Fruit fly (Drosophila melanogaster) whole organism, embryonic: Measurements from ENCODE around the gene Or7a.

ENCODE experiments used
- ATbp ChIP-seq: fragments of 200-800 bp; sonication (Bioruptor generic); optimal IDR thresholded peaks from 2 replicates; lab custom pipeline; 2017; ENCODE audit warnings: missing biosample characterization, mild to moderate bottlenecking, missing genetic modification characterization, missing genetic modification reagents
- Adf1 ChIP-seq: fragments of 200-800 bp; sonication (Bioruptor generic); IDR thresholded peaks from 2 replicates; pipeline ENCODE4 v1.3.6; 2022; ENCODE audit warnings: missing biosample characterization, missing genetic modification characterization
- Aef1 ChIP-seq: fragments of 200-800 bp; sonication (Bioruptor generic); IDR thresholded peaks from 3 replicates; pipeline ENCODE4 v1.3.6; 2022; ENCODE audit warnings: missing biosample characterization, missing genetic modification characterization
- B-H2 ChIP-seq: fragments of 200-800 bp; sonication (Bioruptor generic); optimal IDR thresholded peaks from 2 replicates; lab custom pipeline; 2018; ENCODE audit warnings: missing biosample characterization, mild to moderate bottlenecking, missing genetic modification characterization
- CG11560 ChIP-seq: fragments of 200-800 bp; sonication (Bioruptor generic); IDR thresholded peaks from 3 replicates; pipeline ENCODE4 v1.3.6; 2022; ENCODE audit warnings: missing biosample characterization, missing genetic modification characterization
- CG13424 ChIP-seq: fragments of 200-800 bp; sonication (Bioruptor generic); optimal IDR thresholded peaks from 2 replicates; lab custom pipeline; 2019; ENCODE audit warnings: missing biosample characterization, mild to moderate bottlenecking, missing genetic modification characterization, moderate library complexity
- CG14667 ChIP-seq: fragments of 200-800 bp; sonication (Bioruptor generic); IDR thresholded peaks from 2 replicates; pipeline ENCODE4 v1.3.6; 2022; ENCODE audit warnings: missing biosample characterization, missing genetic modification characterization
- CG14965 ChIP-seq: fragments of 200-800 bp; sonication (Bioruptor generic); optimal IDR thresholded peaks from 2 replicates; lab custom pipeline; 2016; ENCODE audit warnings: missing biosample characterization, missing genetic modification characterization, borderline replicate concordance
- CG16813 ChIP-seq: fragments of 200-800 bp; sonication (Bioruptor generic); IDR thresholded peaks from 3 replicates; pipeline ENCODE4 v1.3.6; 2022; ENCODE audit warnings: missing biosample characterization, missing genetic modification characterization; ENCODE audit not compliant: partially characterized antibody
- CG16815 ChIP-seq: fragments of 200-800 bp; sonication (Bioruptor generic); optimal IDR thresholded peaks from 3 replicates; lab custom pipeline; 2017; ENCODE audit warnings: missing biosample characterization, mild to moderate bottlenecking, missing genetic modification characterization
- CG17328 ChIP-seq: fragments of 200-800 bp; sonication (Bioruptor generic); IDR thresholded peaks from 2 replicates; pipeline ENCODE4 v1.3.6; 2022; ENCODE audit warnings: missing biosample characterization, missing genetic modification characterization
- CG18599 ChIP-seq: fragments of 200-800 bp; sonication (Bioruptor generic); optimal IDR thresholded peaks from 3 replicates; lab custom pipeline; 2017; ENCODE audit warnings: missing biosample characterization, missing genetic modification characterization, mild to moderate bottlenecking, moderate library complexity, missing genetic modification reagents
- CG2202 ChIP-seq: fragments of 200-800 bp; sonication (Bioruptor generic); optimal IDR thresholded peaks from 2 replicates; lab custom pipeline; 2018; ENCODE audit warnings: missing biosample characterization, mild to moderate bottlenecking, missing genetic modification characterization
- CG32767 ChIP-seq: fragments of 200-800 bp; sonication (Bioruptor generic); IDR thresholded peaks from 2 replicates; pipeline ENCODE4 v1.3.6; 2022; ENCODE audit warnings: missing biosample characterization, missing genetic modification characterization
- CG9797 ChIP-seq: fragments of 200-800 bp; sonication (Bioruptor generic); optimal IDR thresholded peaks from 3 replicates; lab custom pipeline; 2018; ENCODE audit warnings: missing biosample characterization, mild to moderate bottlenecking, missing genetic modification characterization
- CrebB ChIP-seq: fragments of 200-800 bp; sonication (Bioruptor generic); optimal IDR thresholded peaks from 3 replicates; lab custom pipeline; 2018; ENCODE audit warnings: missing biosample characterization, mild to moderate bottlenecking, missing genetic modification characterization
- Dek ChIP-seq: fragments of 200-800 bp; sonication (Bioruptor generic); optimal IDR thresholded peaks from 3 replicates; lab custom pipeline; 2019; ENCODE audit warnings: missing biosample characterization, mild to moderate bottlenecking, missing genetic modification characterization, moderate library complexity
- Eip74EF ChIP-seq, 2 experiments: fragments of 200-800 bp in 1 of 2; fragments of >200 bp in 1 of 2; sonication (Bioruptor generic) in 1 of 2; optimal IDR thresholded peaks; 2 replicates each; lab custom pipeline; 2017 to 2019; ENCODE audit warnings: missing biosample characterization in 2 of 2, missing genetic modification characterization in 2 of 2, mild to moderate bottlenecking in 1 of 2, moderate library complexity in 1 of 2
- Elba2 ChIP-seq: fragments of 200-800 bp; sonication (Bioruptor generic); optimal IDR thresholded peaks from 3 replicates; lab custom pipeline; 2016; ENCODE audit warnings: missing biosample characterization, missing genetic modification characterization
- Ets97D ChIP-seq: fragments of 200-800 bp; sonication (Bioruptor generic); optimal IDR thresholded peaks from 3 replicates; lab custom pipeline; 2016; ENCODE audit warnings: missing biosample characterization, missing genetic modification characterization
- Fer3 ChIP-seq: fragments of 200-800 bp; sonication (Bioruptor generic); optimal IDR thresholded peaks from 2 replicates; lab custom pipeline; 2018; ENCODE audit warnings: missing biosample characterization, mild to moderate bottlenecking, missing genetic modification characterization, moderate library complexity
- H15 ChIP-seq: fragments of 200-800 bp; sonication (Bioruptor generic); IDR thresholded peaks from 3 replicates; pipeline ENCODE4 v1.3.6; 2022; ENCODE audit warnings: missing biosample characterization, missing genetic modification characterization
- MTF-1 ChIP-seq: fragments of 200-800 bp; sonication (Bioruptor generic); optimal IDR thresholded peaks from 2 replicates; lab custom pipeline; 2018; ENCODE audit warnings: missing biosample characterization, mild to moderate bottlenecking, missing genetic modification characterization, borderline replicate concordance
- Oli ChIP-seq: fragments of 200-800 bp; sonication (Bioruptor generic); optimal IDR thresholded peaks from 2 replicates; lab custom pipeline; 2018; ENCODE audit warnings: missing biosample characterization, mild to moderate bottlenecking, missing genetic modification characterization, moderate library complexity
- Optix ChIP-seq: fragments of 200-800 bp; sonication (Bioruptor generic); IDR thresholded peaks from 3 replicates; pipeline ENCODE4 v1.3.6; 2022; ENCODE audit warnings: missing biosample characterization, missing genetic modification characterization
- Sry-δ ChIP-seq: fragments of 200-800 bp; sonication (Bioruptor generic); optimal IDR thresholded peaks from 2 replicates; lab custom pipeline; 2016; ENCODE audit warnings: missing biosample characterization, missing genetic modification characterization
- abd-A ChIP-seq: fragments of 200-800 bp; sonication (Bioruptor generic); optimal IDR thresholded peaks from 3 replicates; lab custom pipeline; 2019; ENCODE audit warnings: missing biosample characterization, mild to moderate bottlenecking, missing genetic modification characterization, moderate library complexity
- al ChIP-seq: fragments of 200-800 bp; sonication (Bioruptor generic); IDR thresholded peaks from 2 replicates; pipeline ENCODE4 v1.3.6; 2022; ENCODE audit warnings: missing biosample characterization, missing genetic modification characterization
- amos ChIP-seq: fragments of 200-800 bp; sonication (Bioruptor generic); IDR thresholded peaks from 2 replicates; pipeline ENCODE4 v1.3.6; 2022; ENCODE audit warnings: missing biosample characterization, missing genetic modification characterization; ENCODE audit not compliant: partially characterized antibody
- ato ChIP-seq: fragments of 200-800 bp; sonication (Bioruptor generic); IDR thresholded peaks from 2 replicates; pipeline ENCODE4 v1.3.6; 2022; ENCODE audit warnings: missing biosample characterization, missing genetic modification characterization; ENCODE audit not compliant: partially characterized antibody
- br ChIP-seq: fragments of >200 bp; optimal IDR thresholded peaks from 2 replicates; lab custom pipeline; 2017
- chif ChIP-seq, 2 experiments: fragments of 200-800 bp; sonication (Bioruptor generic); optimal IDR thresholded peaks; 3 replicates each; lab custom pipeline; 2016; ENCODE audit warnings: missing biosample characterization in 2 of 2, missing genetic modification characterization in 2 of 2
- corto ChIP-seq: fragments of 200-800 bp; sonication (Bioruptor generic); optimal IDR thresholded peaks from 2 replicates; lab custom pipeline; 2016; ENCODE audit warnings: missing biosample characterization, mild to moderate bottlenecking, missing genetic modification characterization, moderate library complexity
- crc ChIP-seq: fragments of 200-800 bp; sonication (Bioruptor generic); optimal IDR thresholded peaks from 2 replicates; lab custom pipeline; 2016; ENCODE audit warnings: missing biosample characterization, missing genetic modification characterization
- esg ChIP-seq: fragments of 200-800 bp; sonication (Bioruptor generic); conservative IDR thresholded peaks from 2 replicates; pipeline ENCODE4 v1.3.6; 2022; ENCODE audit warnings: missing biosample characterization, missing genetic modification characterization
- fd102C ChIP-seq: fragments of 200-800 bp; sonication (Bioruptor generic); optimal IDR thresholded peaks from 2 replicates; lab custom pipeline; 2018; ENCODE audit warnings: missing biosample characterization, mild to moderate bottlenecking, missing genetic modification characterization, moderate library complexity
- gro ChIP-seq: fragments of 200-800 bp; sonication (Bioruptor generic); optimal IDR thresholded peaks from 2 replicates; lab custom pipeline; 2016; ENCODE audit warnings: missing biosample characterization, missing genetic modification characterization
- gsb-n ChIP-seq: fragments of 200-800 bp; sonication (Bioruptor generic); optimal IDR thresholded peaks from 3 replicates; lab custom pipeline; 2018; ENCODE audit warnings: missing biosample characterization, mild to moderate bottlenecking, missing genetic modification characterization
- ind ChIP-seq: fragments of 200-800 bp; sonication (Bioruptor generic); optimal IDR thresholded peaks from 3 replicates; lab custom pipeline; 2016; ENCODE audit warnings: missing biosample characterization, missing genetic modification characterization
- kay ChIP-seq: fragments of 200-800 bp; sonication (Bioruptor generic); optimal IDR thresholded peaks from 2 replicates; lab custom pipeline; 2016; ENCODE audit warnings: missing biosample characterization, missing genetic modification characterization
- maf-S ChIP-seq: fragments of 200-800 bp; sonication (Bioruptor generic); optimal IDR thresholded peaks from 2 replicates; lab custom pipeline; 2016; ENCODE audit warnings: missing biosample characterization, missing genetic modification characterization
- mirr ChIP-seq: fragments of 200-800 bp; sonication (Bioruptor generic); optimal IDR thresholded peaks from 3 replicates; lab custom pipeline; 2018; ENCODE audit warnings: missing biosample characterization, mild to moderate bottlenecking, missing genetic modification characterization
- oc ChIP-seq: fragments of 200-800 bp; sonication (Bioruptor generic); optimal IDR thresholded peaks from 2 replicates; lab custom pipeline; 2018; ENCODE audit warnings: missing biosample characterization, mild to moderate bottlenecking, missing genetic modification characterization, moderate library complexity
- odd ChIP-seq: fragments of 200-800 bp; sonication (Bioruptor generic); optimal IDR thresholded peaks from 2 replicates; lab custom pipeline; 2017; ENCODE audit warnings: missing biosample characterization, mild to moderate bottlenecking, missing genetic modification characterization
- pros ChIP-seq: fragments of 200-800 bp; sonication (Bioruptor generic); optimal IDR thresholded peaks from 3 replicates; lab custom pipeline; 2019; ENCODE audit warnings: missing biosample characterization, mild to moderate bottlenecking, missing genetic modification characterization, moderate library complexity
- rib ChIP-seq: fragments of 200-800 bp; sonication (Bioruptor generic); IDR thresholded peaks from 2 replicates; pipeline ENCODE4 v1.3.6; 2022; ENCODE audit warnings: missing biosample characterization, missing genetic modification characterization
- schlank ChIP-seq: fragments of 200-800 bp; sonication (Bioruptor generic); optimal IDR thresholded peaks from 2 replicates; lab custom pipeline; 2018; ENCODE audit warnings: missing biosample characterization, mild to moderate bottlenecking, missing genetic modification characterization
- scrt ChIP-seq: fragments of 200-800 bp; sonication (Bioruptor generic); optimal IDR thresholded peaks from 2 replicates; lab custom pipeline; 2018; ENCODE audit warnings: missing biosample characterization, mild to moderate bottlenecking, missing genetic modification characterization, moderate library complexity
- sens-2 ChIP-seq: fragments of 200-800 bp; sonication (Bioruptor generic); IDR thresholded peaks from 2 replicates; pipeline ENCODE4 v1.3.6; 2022; ENCODE audit warnings: missing biosample characterization, missing genetic modification characterization
- usp ChIP-seq: fragments of >200 bp; optimal IDR thresholded peaks from 2 replicates; lab custom pipeline; 2017; ENCODE audit warnings: missing biosample characterization, missing genetic modification characterization

The Or7a gene

DNA sequence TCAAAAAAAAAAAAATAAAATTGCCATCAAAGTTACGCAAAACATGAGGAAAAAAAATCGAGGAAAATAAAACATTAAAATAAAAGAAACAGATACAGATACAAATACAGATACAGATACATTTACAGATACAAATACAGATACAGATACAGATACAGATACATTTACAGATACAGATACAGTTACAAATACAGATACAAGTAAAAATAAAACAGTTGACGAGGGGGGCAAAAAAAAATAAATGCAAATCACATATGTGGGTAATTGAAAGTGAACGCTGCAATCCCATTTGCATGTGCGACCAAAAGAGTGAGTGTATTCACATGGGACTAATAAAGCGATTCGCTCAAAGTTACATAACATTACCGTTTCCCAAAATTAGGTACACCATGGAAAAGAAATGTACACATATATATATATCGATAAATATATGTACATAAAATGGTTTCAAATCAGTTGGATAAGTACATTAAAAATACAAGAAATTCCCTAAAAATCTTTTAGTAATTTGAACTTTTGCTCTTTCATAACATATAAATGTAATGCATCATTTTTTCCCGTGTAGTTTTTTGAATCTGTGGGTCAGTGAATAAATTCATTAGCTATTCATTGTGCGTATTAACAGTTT, 40.2 kb upstream of the Or7a start (continued):
- TF ChIP-seq oc (tag; lab: Kevin White, UChicago) (peak; percentile 39), mirr (GFP tag; lab: Kevin White, UChicago) (no peak), fd102C (no peak), CG18599 (GFP tag; lab: Kevin White, UChicago) (no peak), scrt (GFP tag; lab: Kevin White, UChicago) (no peak), sens-2 (no peak), gsb-n (tag; lab: Kevin White, UChicago) (peak; percentile 5), ATbp (peak; percentile 6), CG14667 (GFP tag; lab: Robert Waterston, UW) (peak; percentile 28; the same call in 1 of the 2 replicates), br (lab: Kevin White, UChicago) (no peak), Fer3 (tag; lab: Kevin White, UChicago) (peak; percentile 25), esg (GFP tag; lab: Robert Waterston, UW) (0 out of 2 replicates have a peak, but pooled peaks have one; percentile 11), Dek (tag; lab: Kevin White, UChicago) (no peak), CG32767 (no peak), corto (GFP tag; lab: Kevin White, UChicago) (no peak), crc (GFP tag; lab: Kevin White, UChicago) (no peak), schlank (tag; lab: Kevin White, UChicago) (no peak), chif (GFP tag; optimal IDR thresholded peaks at IDR 0.05; lab: Kevin White, UChicago) (no peak), CG11560 (tag; lab: Robert Waterston, UW) (no peak), Eip74EF (GFP tag; optimal IDR thresholded peaks at IDR 0.05; lab: Kevin White, UChicago) (no peak), pros (GFP tag; lab: Kevin White, UChicago) (no peak), Sry-δ (GFP tag; lab: Kevin White, UChicago) (no peak), CG16813 (no peak), Optix (GFP tag; lab: Robert Waterston, UW) (no peak), CG13424 (tag; lab: Kevin White, UChicago) (peak; percentile 45), abd-A (tag; lab: Kevin White, UChicago) (no peak), rib (GFP tag; lab: Robert Waterston, UW) (no peak), amos (GFP tag; lab: Robert Waterston, UW) (no peak), CG14965 (GFP tag; lab: Kevin White, UChicago) (no peak), Ets97D (GFP tag; lab: Kevin White, UChicago) (no peak), gro (GFP tag; lab: Kevin White, UChicago) (no peak), Adf1 (GFP tag; lab: Robert Waterston, UW) (no peak), usp (no peak), ato (GFP tag; lab: Robert Waterston, UW) (no peak), CG9797 (GFP tag; lab: Kevin White, UChicago) (no peak), CG16815 (GFP tag; lab: Kevin White, UChicago) (no peak), maf-S (GFP tag; lab: Kevin White, UChicago) (no peak), H15 (no peak), Aef1 (GFP tag; lab: Robert Waterston, UW) (0 out of 3 replicates have a peak, but pooled peaks have one; percentile 16), Elba2 (GFP tag; lab: Kevin White, UChicago) (no peak), Oli (tag; lab: Kevin White, UChicago) (peak; percentile 57), B-H2 (GFP tag; lab: Kevin White, UChicago) (no peak), MTF-1 (GFP tag; lab: Kevin White, UChicago) (no peak), CrebB (tag; lab: Kevin White, UChicago) (no peak), CG17328 (GFP tag; lab: Robert Waterston, UW) (no peak), al (GFP tag; lab: Robert Waterston, UW) (no peak), kay (GFP tag; lab: Kevin White, UChicago) (peak; percentile 14), CG2202 (tag; lab: Kevin White, UChicago) (no peak), odd (GFP tag; lab: Kevin White, UChicago) (no peak), ind (peak; percentile 28)
